Fruit fly (Drosophila melanogaster) whole organism, wandering third instar larva: Measurements from ENCODE around the gene Hem.
A peak's percentile ranks its signal among the peaks of the same experiment; 100 is the strongest.

Experiments used
- Abd-B ChIP-seq: fragments of >200 bp; optimal IDR thresholded peaks from 2 replicates; lab custom pipeline; 2017; ENCODE audit warnings: missing biosample characterization, missing genetic modification characterization
- Dfd ChIP-seq: fragments of >200 bp; optimal IDR thresholded peaks from 2 replicates; lab custom pipeline; 2017; ENCODE audit warnings: missing biosample characterization, missing genetic modification characterization
- Jra ChIP-seq: sonication (Bioruptor generic); optimal IDR thresholded peaks from 2 replicates; lab custom pipeline; 2016; ENCODE audit warnings: missing biosample characterization, missing genetic modification characterization
- Mio ChIP-seq: sonication (Bioruptor generic); optimal IDR thresholded peaks from 2 replicates; lab custom pipeline; 2016; ENCODE audit warnings: missing biosample characterization, missing genetic modification characterization
- Vsx2 ChIP-seq: fragments of 200-300, 225-300 bp; sonication (Bioruptor generic); optimal IDR thresholded peaks from 2 replicates; lab custom pipeline; 2018; ENCODE audit warnings: missing biosample characterization, missing genetic modification characterization; ENCODE audit not compliant: partially characterized antibody
- foxo ChIP-seq, 2 experiments: fragments of 200-800 bp; sonication (Bioruptor generic); optimal IDR thresholded peaks; 2 replicates in 1 of 2; 3 replicates in 1 of 2; lab custom pipeline; 2016 to 2017; ENCODE audit warnings: missing biosample characterization in 2 of 2, missing genetic modification characterization in 2 of 2
- h ChIP-seq: fragments of 200-800 bp; sonication (Bioruptor generic); optimal IDR thresholded peaks from 3 replicates; lab custom pipeline; 2016; ENCODE audit warnings: missing biosample characterization, mild to moderate bottlenecking, missing genetic modification characterization
- psq ChIP-seq: fragments of 200-800 bp; sonication (Bioruptor generic); optimal IDR thresholded peaks from 3 replicates; lab custom pipeline; 2017; ENCODE audit warnings: missing biosample characterization, mild to moderate bottlenecking, missing genetic modification characterization, moderate library complexity
- sage ChIP-seq: fragments of 200-800 bp; sonication (Bioruptor generic); optimal IDR thresholded peaks from 2 replicates; lab custom pipeline; 2016; ENCODE audit warnings: missing biosample characterization, mild to moderate bottlenecking, missing genetic modification characterization
- usp ChIP-seq: fragments of >200 bp; optimal IDR thresholded peaks from 2 replicates; lab custom pipeline; 2017; ENCODE audit warnings: missing biosample characterization, missing genetic modification characterization
- woc ChIP-seq: sonication (Bioruptor generic); optimal IDR thresholded peaks from 2 replicates; lab custom pipeline; 2016; ENCODE audit warnings: missing biosample characterization, mild to moderate bottlenecking, missing genetic modification characterization

DNA sequence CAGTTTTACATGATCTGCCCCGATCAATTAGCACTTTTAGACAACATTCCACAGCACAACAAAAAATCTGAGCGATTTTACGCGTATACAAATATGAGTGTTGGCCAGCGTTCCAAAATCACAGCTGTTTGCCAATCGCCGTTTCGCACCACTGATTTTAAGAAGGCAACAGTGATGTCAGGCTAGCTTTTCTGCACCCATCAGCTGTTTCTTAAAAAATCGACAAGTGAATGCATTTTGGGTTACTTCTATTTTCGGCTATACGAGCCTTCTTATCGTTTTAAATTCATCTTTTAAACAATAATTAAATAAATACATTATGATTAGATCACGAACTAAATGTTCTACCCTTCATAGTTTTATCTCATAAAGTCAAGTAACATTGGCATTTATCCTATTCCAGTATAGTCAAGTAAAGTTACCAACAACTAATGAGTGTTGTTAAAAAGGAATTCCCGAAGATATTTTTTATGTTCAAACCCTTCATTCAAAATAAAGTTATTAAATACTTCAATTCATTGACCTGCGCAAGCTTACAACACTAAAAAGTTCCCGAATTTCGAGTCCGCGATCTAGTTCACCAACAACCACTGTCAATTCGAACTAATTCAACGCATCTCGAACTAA, 25.1 kb downstream of the Hem start, which contains the start of the genes Rich and Ddx1:
- TF ChIP-seq Dfd (no peak), foxo (GFP tag; optimal IDR thresholded peaks at IDR 0.05; lab: Kevin White, UChicago) (peak in 1 of 2 experiments; percentile 68), h (GFP tag; lab: Kevin White, UChicago) (peak; percentile 64), Jra (no peak), usp (GFP tag; lab: Kevin White, UChicago) (no peak), psq (GFP tag; lab: Kevin White, UChicago) (peak; percentile 50), woc (GFP tag; lab: Kevin White, UChicago) (peak; percentile 88), Mio (GFP tag; lab: Kevin White, UChicago) (no peak), Vsx2 (GFP tag; lab: Kevin White, UChicago) (no peak), Abd-B (GFP tag; lab: Kevin White, UChicago) (no peak), sage (GFP tag; lab: Kevin White, UChicago) (no peak)
